Fruit fly (Drosophila melanogaster) Kc167 (cell line): ENCODE results near the gene CG15034.

Source experiments
- Myc ChIP-seq: fragments of >200 bp; optimal IDR thresholded peaks from 2 replicates; lab custom pipeline; 2017; ENCODE audit warnings: missing external identifiers
- Sin3A ChIP-seq: fragments of >200 bp; optimal IDR thresholded peaks from 2 replicates; lab custom pipeline; 2018; ENCODE audit warnings: missing external identifiers
- h ChIP-seq: fragments of >200 bp; optimal IDR thresholded peaks from 3 replicates; lab custom pipeline; 2018; ENCODE audit warnings: missing external identifiers
- psq ChIP-seq: fragments of >200 bp; optimal IDR thresholded peaks from 2 replicates; lab custom pipeline; 2017; ENCODE audit warnings: missing external identifiers
- ttk ChIP-seq: sonication (Bioruptor generic); optimal IDR thresholded peaks from 2 replicates; lab custom pipeline; 2017; ENCODE audit warnings: missing external identifiers

DNA sequence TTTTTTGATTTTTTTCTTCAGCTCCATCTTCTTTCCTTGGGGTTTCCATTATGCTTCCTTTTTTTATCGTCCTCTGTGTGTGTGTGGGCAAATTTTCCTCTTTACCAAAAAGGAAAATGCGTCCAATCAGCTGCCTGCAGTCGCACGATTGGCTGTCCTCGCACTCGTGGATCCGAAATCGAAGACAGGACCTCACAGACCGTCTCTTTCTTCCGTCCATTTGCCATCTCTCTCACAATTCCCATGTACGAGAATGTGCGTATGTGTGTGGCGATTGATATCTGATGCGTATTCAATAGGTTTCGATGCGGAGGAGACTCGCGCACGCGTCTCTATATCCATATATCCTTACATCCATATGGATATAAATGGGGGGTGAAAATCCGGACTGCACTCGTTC, 21.1 kb upstream of the CG15034 start:
- TF ChIP-seq h (lab: Kevin White, UChicago) (no peak), Sin3A (no peak), psq (lab: Kevin White, UChicago) (no peak), Myc (no peak), ttk (lab: Kevin White, UChicago) (no peak)
